Fruit fly (Drosophila melanogaster) S2 (cell line): ENCODE data around the gene Drsl3.

Source experiments
- CG8478 ChIP-seq: fragments of >200 bp; optimal IDR thresholded peaks from 2 replicates; lab custom pipeline; 2018
- CTCF ChIP-seq, 2 experiments: fragments of >200 bp; optimal IDR thresholded peaks; 2 replicates each; lab custom pipeline; 2018

DNA sequence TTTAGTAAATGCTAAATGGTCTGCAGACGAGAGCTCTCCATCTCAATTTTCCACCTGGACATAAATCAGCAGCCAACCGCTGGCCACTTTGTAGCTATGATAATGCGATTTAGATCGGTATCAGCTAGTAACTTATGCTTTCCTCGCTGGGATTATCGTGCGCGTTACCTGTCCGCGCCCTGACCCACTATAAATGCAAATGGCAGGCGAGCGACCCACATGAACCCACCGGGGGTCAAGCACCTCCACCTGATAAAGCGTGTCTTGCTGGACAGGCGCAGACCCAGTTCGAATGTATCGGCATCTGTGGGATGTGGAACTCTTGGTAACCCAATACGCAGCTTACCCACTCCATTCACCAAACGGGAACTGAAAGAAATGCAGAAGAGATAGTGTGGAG lies 38.5 kb downstream of the Drsl3 start:
- TF ChIP-seq CG8478 (lab: Kevin White, UChicago): no peak
- TF ChIP-seq CTCF (optimal IDR thresholded peaks at IDR 0.05; lab: Kevin White, UChicago): no peak
